Fruit fly (Drosophila melanogaster) whole organism, pupa: ENCODE data around the gene CG7912.

Experiments
- CG10348 ChIP-seq: fragments of 200-800 bp; sonication (Bioruptor generic); IDR thresholded peaks from 2 replicates; pipeline ENCODE4 v1.3.6; 2022; ENCODE audit warnings: missing biosample characterization, missing genetic modification characterization
- CG12605 ChIP-seq: fragments of 200-800 bp; sonication (Bioruptor generic); IDR thresholded peaks from 2 replicates; pipeline ENCODE4 v1.3.6; 2022; ENCODE audit warnings: missing biosample characterization, missing genetic modification characterization
- CG13204 ChIP-seq: fragments of 200-800 bp; sonication (Bioruptor generic); optimal IDR thresholded peaks from 2 replicates; lab custom pipeline; 2018; ENCODE audit warnings: missing biosample characterization, mild to moderate bottlenecking, missing genetic modification characterization, moderate library complexity
- CG14655 ChIP-seq: fragments of 200-800 bp; sonication (Bioruptor generic); optimal IDR thresholded peaks from 3 replicates; lab custom pipeline; 2017; ENCODE audit warnings: mild to moderate bottlenecking, missing biosample characterization, missing genetic modification reagents, missing genetic modification characterization
- CG15710 ChIP-seq: fragments of 200-800 bp; sonication (Bioruptor generic); optimal IDR thresholded peaks from 2 replicates; lab custom pipeline; 2018; ENCODE audit warnings: missing biosample characterization, mild to moderate bottlenecking, missing genetic modification characterization, moderate library complexity
- CG17806 ChIP-seq: fragments of 200-800 bp; sonication (Bioruptor generic); optimal IDR thresholded peaks from 2 replicates; lab custom pipeline; 2018; ENCODE audit warnings: missing biosample characterization, mild to moderate bottlenecking, missing genetic modification characterization, moderate library complexity
- CG32121 ChIP-seq: fragments of 200-800 bp; sonication (Bioruptor generic); IDR thresholded peaks from 2 replicates; pipeline ENCODE4 v1.3.6; 2022; ENCODE audit warnings: missing biosample characterization, missing genetic modification characterization
- CG34367 ChIP-seq: fragments of 200-800 bp; sonication (Bioruptor generic); optimal IDR thresholded peaks from 2 replicates; lab custom pipeline; 2018; ENCODE audit warnings: missing biosample characterization, mild to moderate bottlenecking, missing genetic modification characterization
- CG4496 ChIP-seq: fragments of 200-800 bp; sonication (Bioruptor generic); IDR thresholded peaks from 3 replicates; pipeline ENCODE4 v1.3.6; 2022; ENCODE audit warnings: missing biosample characterization, missing genetic modification characterization
- CG8159 ChIP-seq: fragments of 200-800 bp; sonication (Bioruptor generic); optimal IDR thresholded peaks from 3 replicates; lab custom pipeline; 2018; ENCODE audit warnings: missing biosample characterization, mild to moderate bottlenecking, missing genetic modification characterization, moderate library complexity
- CG8301 ChIP-seq: fragments of 200-800 bp; sonication (Bioruptor generic); optimal IDR thresholded peaks from 2 replicates; lab custom pipeline; 2018; ENCODE audit warnings: missing biosample characterization, mild to moderate bottlenecking, missing genetic modification characterization
- CG9948 ChIP-seq: fragments of 200-800 bp; sonication (Bioruptor generic); optimal IDR thresholded peaks from 2 replicates; lab custom pipeline; 2018; ENCODE audit warnings: missing biosample characterization, mild to moderate bottlenecking, missing genetic modification characterization, moderate library complexity
- D1 ChIP-seq: fragments of 200-800 bp; sonication (Bioruptor generic); optimal IDR thresholded peaks from 2 replicates; lab custom pipeline; 2018; ENCODE audit warnings: missing biosample characterization, mild to moderate bottlenecking, missing genetic modification characterization, moderate library complexity
- EcR ChIP-seq: fragments of 200-800 bp; sonication (Bioruptor generic); optimal IDR thresholded peaks from 3 replicates; lab custom pipeline; 2019; ENCODE audit warnings: missing biosample characterization, missing genetic modification characterization, mild to moderate bottlenecking, moderate library complexity, missing genetic modification reagents
- Ets98B ChIP-seq: fragments of 200-800 bp; sonication (Bioruptor generic); IDR thresholded peaks from 2 replicates; pipeline ENCODE4 v1.3.6; 2022; ENCODE audit warnings: missing biosample characterization, missing genetic modification characterization
- Pif1A ChIP-seq: fragments of 200-800 bp; sonication (Bioruptor generic); optimal IDR thresholded peaks from 3 replicates; lab custom pipeline; 2016; ENCODE audit warnings: missing biosample characterization, missing genetic modification characterization
- Pif1B ChIP-seq: fragments of 200-800 bp; sonication (Bioruptor generic); optimal IDR thresholded peaks from 3 replicates; lab custom pipeline; 2016; ENCODE audit warnings: missing biosample characterization, missing genetic modification characterization
- Snoo ChIP-seq: fragments of 200-800 bp; sonication (Bioruptor generic); optimal IDR thresholded peaks from 3 replicates; lab custom pipeline; 2017; ENCODE audit warnings: missing biosample characterization, mild to moderate bottlenecking, missing genetic modification characterization, inconsistent platforms
- fd96Ca ChIP-seq: fragments of 200-800 bp; sonication (Bioruptor generic); IDR thresholded peaks from 3 replicates; pipeline ENCODE4 v1.3.6; 2022; ENCODE audit warnings: missing biosample characterization, missing genetic modification characterization
- gl ChIP-seq: fragments of 200-800 bp; sonication (Bioruptor generic); optimal IDR thresholded peaks from 2 replicates; lab custom pipeline; 2018; ENCODE audit warnings: missing biosample characterization, mild to moderate bottlenecking, missing genetic modification characterization
- rn ChIP-seq: fragments of 200-800 bp; sonication (Bioruptor generic); IDR thresholded peaks from 2 replicates; pipeline ENCODE4 v1.3.6; 2022; ENCODE audit warnings: missing biosample characterization, missing genetic modification characterization

The CG7912 gene

DNA sequence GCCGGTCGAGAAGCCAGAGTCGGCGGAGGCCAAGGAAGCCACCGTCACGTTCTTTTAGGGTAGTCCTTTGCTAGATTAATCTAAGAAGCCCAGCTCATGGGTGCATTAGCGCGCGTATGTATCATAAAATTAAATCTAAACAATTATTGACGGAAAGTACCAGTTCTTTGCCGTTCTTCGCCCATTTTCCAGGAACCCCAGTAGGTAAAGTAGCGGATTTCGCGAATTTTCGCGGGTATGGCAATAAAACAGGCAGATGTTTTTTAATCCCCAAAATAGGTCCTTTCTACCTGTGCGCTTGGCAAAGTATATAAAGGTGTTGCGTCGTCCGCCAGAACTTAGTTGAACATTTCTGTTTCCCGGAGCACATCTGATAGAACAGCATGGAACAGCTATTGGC lies 31.9 kb upstream of the CG7912 start:
- TF ChIP-seq fd96Ca = no peak
- no peak for TF ChIP-seq CG34367 (tag; lab: Kevin White, UChicago)
- TF ChIP-seq CG14655 = no peak
- TF ChIP-seq D1 = no peak
- no peak for TF ChIP-seq Pif1B (GFP tag; lab: Kevin White, UChicago)
- no peak for TF ChIP-seq Ets98B (GFP tag; lab: Robert Waterston, UW)
- no peak for TF ChIP-seq CG10348 (GFP tag; lab: Robert Waterston, UW)
- TF ChIP-seq CG8301 (tag; lab: Kevin White, UChicago) = no peak
- no peak for TF ChIP-seq Pif1A (GFP tag; lab: Kevin White, UChicago)
- TF ChIP-seq CG32121 (GFP tag; lab: Robert Waterston, UW) = no peak
- no peak for TF ChIP-seq CG4496 (GFP tag; lab: Robert Waterston, UW)
- no peak for TF ChIP-seq EcR
- TF ChIP-seq CG15710 (tag; lab: Kevin White, UChicago) = no peak
- no peak for TF ChIP-seq CG8159 (tag; lab: Kevin White, UChicago)

DNA sequence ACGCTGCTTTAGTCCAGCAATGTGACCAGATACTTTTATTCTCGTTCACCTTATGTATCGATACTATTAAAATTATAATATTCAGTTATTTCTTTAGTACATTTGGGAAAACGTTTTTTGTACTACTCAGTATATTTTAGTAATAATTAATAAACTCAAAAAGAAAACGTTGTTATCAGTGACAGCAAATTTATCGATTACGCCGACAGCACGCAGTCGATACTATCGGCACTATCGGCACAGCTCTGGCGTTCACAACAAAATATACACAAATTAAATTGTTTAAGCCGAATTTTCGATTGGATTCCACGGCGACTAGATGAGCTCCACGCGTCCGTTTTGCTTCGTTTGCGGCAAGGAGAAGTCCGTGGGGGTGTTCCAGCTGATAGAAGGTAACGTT lies 30.5 kb upstream of the CG7912 start, which contains the start of the genes janA, Sry-alpha and Sry-beta:
janA (minus strand) TSS at position 40 of the 400 bp plus-strand sequence.
Sry-alpha (plus strand) TSS at position 226 of the 400 bp plus-strand sequence.
Sry-beta (plus strand) TSS at position 226 of the 400 bp plus-strand sequence.
- TF ChIP-seq CG4496 (GFP tag; lab: Robert Waterston, UW) (no peak), CG15710 (tag; lab: Kevin White, UChicago) (peak; percentile 2)

DNA sequence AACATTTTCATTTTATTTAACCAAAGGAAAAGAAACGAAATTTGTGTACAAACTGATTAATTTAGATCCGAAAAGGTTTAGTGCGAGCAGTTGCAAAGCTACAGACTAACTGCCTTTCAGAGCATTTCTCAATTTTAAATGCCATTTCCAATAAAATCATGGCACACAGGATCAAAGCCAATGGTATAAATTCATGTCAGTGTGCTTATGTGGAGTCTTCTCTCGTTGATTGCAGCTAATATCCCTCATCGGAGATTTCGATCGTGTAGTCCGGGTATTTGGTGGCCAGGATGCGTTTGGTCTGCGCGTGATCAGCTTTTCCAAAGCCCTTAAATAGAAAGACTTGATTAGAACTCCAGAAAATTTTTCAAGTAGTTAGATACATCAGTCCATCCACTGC lies 29.6 kb upstream of the CG7912 start, which contains the start of gene janB:
janB (minus strand) TSS at position 101 of the 400 bp plus-strand sequence.
- TF ChIP-seq CG10348 (GFP tag; lab: Robert Waterston, UW) (no peak), CG17806 (no peak), CG8301 (tag; lab: Kevin White, UChicago) (no peak), CG15710 (tag; lab: Kevin White, UChicago) (no peak), CG8159 (tag; lab: Kevin White, UChicago) (no peak), fd96Ca (no peak), gl (tag; lab: Kevin White, UChicago) (no peak), EcR (no peak), Snoo (tag; lab: Kevin White, UChicago) (no peak)

DNA sequence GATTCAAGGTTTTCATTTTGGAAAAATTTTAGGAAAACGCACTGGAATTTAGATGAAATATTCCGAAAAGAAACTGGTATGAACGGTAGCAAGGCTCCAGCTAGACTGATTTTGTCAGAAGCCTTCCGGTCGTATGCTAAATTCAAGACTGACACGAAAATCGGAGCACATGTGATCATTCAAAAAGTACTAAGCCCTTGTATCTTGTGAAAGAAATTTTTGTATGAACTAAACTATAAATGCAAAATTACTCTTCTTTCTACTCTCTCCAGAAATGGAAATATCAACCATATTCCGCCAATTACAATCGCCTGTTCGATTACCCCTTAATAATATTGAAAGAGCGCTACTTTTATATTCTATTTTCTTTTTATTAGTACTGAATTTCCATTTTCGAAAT lies 28.6 kb upstream of the CG7912 start, which contains the start of gene ocn:
ocn (minus strand) TSS at position 101 of the 400 bp plus-strand sequence.
- no peak for TF ChIP-seq rn (GFP tag; lab: Robert Waterston, UW)
- no peak for TF ChIP-seq Ets98B (GFP tag; lab: Robert Waterston, UW)
- no peak for TF ChIP-seq CG8159 (tag; lab: Kevin White, UChicago)
- TF ChIP-seq Pif1A (GFP tag; lab: Kevin White, UChicago) = no peak
- TF ChIP-seq CG9948 = no peak
- no peak for TF ChIP-seq fd96Ca
- no peak for TF ChIP-seq CG4496 (GFP tag; lab: Robert Waterston, UW)
- no peak for TF ChIP-seq CG17806
- no peak for TF ChIP-seq CG15710 (tag; lab: Kevin White, UChicago)
- TF ChIP-seq CG13204 = no peak
- TF ChIP-seq CG14655 = no peak

DNA sequence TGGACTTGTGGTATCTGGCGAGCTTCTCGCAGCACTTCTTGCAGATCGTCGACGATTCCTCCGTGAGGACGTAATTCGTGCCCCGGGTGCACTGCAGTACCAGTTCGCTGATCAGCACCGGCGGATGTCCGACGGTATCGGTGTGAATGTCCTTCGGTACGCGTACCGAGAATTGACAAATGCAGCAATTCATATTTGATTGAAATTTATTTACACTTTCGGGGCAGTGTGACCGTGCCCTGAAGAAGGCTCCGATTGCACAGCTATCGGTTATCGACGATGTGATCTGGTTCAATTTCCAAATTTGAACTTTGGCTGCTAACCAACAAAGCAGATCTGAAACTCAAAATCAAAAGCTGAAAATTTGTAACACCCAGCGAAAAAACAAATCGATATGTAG lies 27.6 kb upstream of the CG7912 start, which contains the start of gene ZIPIC:
ZIPIC (minus strand) TSS at position 262 of the 400 bp plus-strand sequence.
- TF ChIP-seq CG8159 (tag; lab: Kevin White, UChicago) (no peak), D1 (no peak), CG14655 (no peak), Pif1B (GFP tag; lab: Kevin White, UChicago) (no peak), Pif1A (GFP tag; lab: Kevin White, UChicago) (no peak), CG10348 (GFP tag; lab: Robert Waterston, UW) (no peak), CG32121 (GFP tag; lab: Robert Waterston, UW) (no peak), CG8301 (tag; lab: Kevin White, UChicago) (no peak), gl (tag; lab: Kevin White, UChicago) (no peak), CG12605 (GFP tag; lab: Robert Waterston, UW) (no peak), rn (GFP tag; lab: Robert Waterston, UW) (no peak)

DNA sequence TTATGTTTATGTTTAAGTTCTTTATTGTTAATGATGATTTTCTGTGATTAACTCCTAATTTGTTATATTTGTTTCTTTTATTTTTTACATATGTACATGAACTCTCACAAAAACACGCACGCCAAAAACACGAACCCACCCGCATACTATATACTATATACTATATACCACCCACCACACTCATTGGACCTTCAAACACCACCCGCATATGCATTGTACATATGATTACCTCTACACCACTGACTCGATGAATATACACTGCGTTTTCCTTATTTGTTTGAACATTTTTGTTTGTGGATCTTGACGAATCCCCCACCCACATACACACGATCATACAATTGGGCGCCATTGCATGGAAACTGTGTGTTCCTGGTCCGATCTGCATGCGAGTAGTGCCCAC lies 23.3 kb upstream of the CG7912 start:
- TF ChIP-seq Pif1A (GFP tag; lab: Kevin White, UChicago) (no peak), CG8301 (tag; lab: Kevin White, UChicago) (no peak), Snoo (tag; lab: Kevin White, UChicago) (no peak), CG17806 (no peak), CG12605 (GFP tag; lab: Robert Waterston, UW) (no peak), CG32121 (GFP tag; lab: Robert Waterston, UW) (no peak), gl (tag; lab: Kevin White, UChicago) (no peak), fd96Ca (no peak), CG8159 (tag; lab: Kevin White, UChicago) (no peak), rn (GFP tag; lab: Robert Waterston, UW) (no peak), Pif1B (GFP tag; lab: Kevin White, UChicago) (no peak), EcR (no peak), CG15710 (tag; lab: Kevin White, UChicago) (no peak)

DNA sequence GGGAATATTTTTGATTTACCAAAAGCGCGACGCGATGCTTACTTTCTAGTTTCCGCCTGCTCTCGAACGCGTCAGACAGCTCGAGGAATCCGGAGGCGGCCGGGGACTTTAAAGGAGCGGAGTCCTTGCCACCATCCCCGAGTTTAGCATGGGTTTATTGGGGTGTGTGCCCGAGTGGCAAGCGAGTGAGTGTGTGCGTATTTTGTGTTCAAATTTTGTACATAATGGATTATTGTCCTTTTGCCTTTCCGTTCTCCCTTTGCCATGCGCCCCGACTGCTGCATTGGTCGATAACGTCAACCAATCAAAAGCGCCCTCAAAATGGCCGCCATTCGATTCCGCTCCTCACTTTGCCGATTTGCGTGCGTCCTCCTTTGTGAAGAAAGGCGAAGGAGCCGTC lies 21.1 kb upstream of the CG7912 start:
- TF ChIP-seq fd96Ca (no peak), gl (tag; lab: Kevin White, UChicago) (no peak), CG17806 (no peak), Snoo (tag; lab: Kevin White, UChicago) (no peak), Ets98B (GFP tag; lab: Robert Waterston, UW) (no peak), Pif1B (GFP tag; lab: Kevin White, UChicago) (no peak), D1 (no peak), CG14655 (no peak), rn (GFP tag; lab: Robert Waterston, UW) (no peak), CG32121 (GFP tag; lab: Robert Waterston, UW) (no peak), CG34367 (tag; lab: Kevin White, UChicago) (no peak), CG4496 (GFP tag; lab: Robert Waterston, UW) (no peak), CG13204 (no peak)
